Fruit fly (Drosophila melanogaster): Measurements from ENCODE around the gene robl37BC.

Gene robl37BC

DNA sequence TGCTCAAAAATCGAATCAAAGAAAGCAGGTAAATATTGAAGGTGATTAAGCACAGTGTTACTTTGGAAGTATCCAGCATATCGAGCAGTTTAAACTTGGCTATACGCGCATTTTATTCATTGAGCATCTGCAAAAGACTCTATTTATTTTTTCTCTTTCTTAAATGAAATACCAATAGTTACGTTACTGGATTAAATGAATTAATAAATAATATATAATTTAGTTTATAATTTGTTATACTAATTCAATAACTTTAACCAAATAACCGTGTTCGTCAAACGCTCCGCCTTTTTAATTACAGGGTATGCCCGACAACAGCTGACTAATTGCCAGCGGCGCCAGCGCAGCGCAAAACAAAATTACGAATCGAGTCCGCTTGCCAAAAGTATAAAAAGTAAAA is 43.8 kb upstream of the robl37BC start (continued):
- TF ChIP-seq CG10267 (tag; optimal IDR thresholded peaks at IDR 0.05), result peak; percentile 3
- 0 out of 2 replicates have a peak, but pooled peaks have one; percentile 37 for TF ChIP-seq NFAT (GFP tag; IDR thresholded peaks at IDR 0.05)
- no peak for TF ChIP-seq gcm (GFP tag; optimal IDR thresholded peaks at IDR 0.05)
- TF ChIP-seq CG8765 (GFP tag; IDR thresholded peaks at IDR 0.05), result no peak
- no peak for TF ChIP-seq jigr1 (GFP tag; IDR thresholded peaks at IDR 0.05)
- TF ChIP-seq CG33213 (GFP tag; optimal IDR thresholded peaks at IDR 0.05), result no peak
- no peak for TF ChIP-seq CG17186 (GFP tag; optimal IDR thresholded peaks at IDR 0.05)
- no peak for TF ChIP-seq CG16779 (GFP tag; IDR thresholded peaks at IDR 0.05)
- TF ChIP-seq yki (optimal IDR thresholded peaks at IDR 0.05), result no peak
- TF ChIP-seq CTCF (GFP tag; optimal IDR thresholded peaks at IDR 0.05), result no peak
- peak; percentile 52 for TF ChIP-seq BtbVII (GFP tag; optimal IDR thresholded peaks at IDR 0.05)
- TF ChIP-seq tup (GFP tag; optimal IDR thresholded peaks at IDR 0.05), result no peak
- no peak for TF ChIP-seq org-1 (GFP tag; optimal IDR thresholded peaks at IDR 0.05)
- no peak for TF ChIP-seq maf-S (GFP tag; optimal IDR thresholded peaks at IDR 0.05)
- TF ChIP-seq CHES-1-like (GFP tag; optimal IDR thresholded peaks at IDR 0.05), result no peak
- TF ChIP-seq Myb (GFP tag; optimal IDR thresholded peaks at IDR 0.05), result no peak
- TF ChIP-seq CG16813 (GFP tag; IDR thresholded peaks at IDR 0.05; ENCODE audit: partially characterized antibody), result no peak
- TF ChIP-seq bbx (GFP tag; IDR thresholded peaks at IDR 0.05; ENCODE audit: partially characterized antibody), result no peak
- no peak for TF ChIP-seq CG15073 (GFP tag; optimal IDR thresholded peaks at IDR 0.05)
- no peak for TF ChIP-seq seq (GFP tag; IDR thresholded peaks at IDR 0.05)
- TF ChIP-seq CG18476 (GFP tag; optimal IDR thresholded peaks at IDR 0.05), result no peak
- TF ChIP-seq CG7963 (GFP tag; IDR thresholded peaks at IDR 0.05; ENCODE audit: partially characterized antibody), result no peak
- peak; percentile 62 for TF ChIP-seq CG31224 (GFP tag; IDR thresholded peaks at IDR 0.05)
- no peak for TF ChIP-seq Jarid2 (GFP tag; optimal IDR thresholded peaks at IDR 0.05)
- no peak for TF ChIP-seq mam (GFP tag; optimal IDR thresholded peaks at IDR 0.05)
- TF ChIP-seq pita (GFP tag; optimal IDR thresholded peaks at IDR 0.05), result no peak
- TF ChIP-seq grn (GFP tag; optimal IDR thresholded peaks at IDR 0.05), result no peak
- no peak for TF ChIP-seq Max (GFP tag; optimal IDR thresholded peaks at IDR 0.05)
- peak; percentile 78 for TF ChIP-seq slbo (GFP tag; IDR thresholded peaks at IDR 0.05)
- 0 out of 2 replicates have a peak, but pooled peaks have one; percentile 12 for TF ChIP-seq cas (GFP tag; IDR thresholded peaks at IDR 0.05)
- TF ChIP-seq unc-4 (GFP tag; IDR thresholded peaks at IDR 0.05; ENCODE audit: partially characterized antibody), result no peak
- peak; percentile 33 for TF ChIP-seq Abd-B (GFP tag; optimal IDR thresholded peaks at IDR 0.05)
- TF ChIP-seq dysf (GFP tag; IDR thresholded peaks at IDR 0.05), result peak; percentile 64; the same call in 2 of the 3 replicates
- TF ChIP-seq Optix (GFP tag; IDR thresholded peaks at IDR 0.05), result no peak
- no peak for TF ChIP-seq z (GFP tag; IDR thresholded peaks at IDR 0.05)
- no peak for TF ChIP-seq trem (tag; optimal IDR thresholded peaks at IDR 0.05)
- no peak for TF ChIP-seq aop (GFP tag; IDR thresholded peaks at IDR 0.05)
- no peak for TF ChIP-seq CG6175 (GFP tag; IDR thresholded peaks at IDR 0.05)
- no peak for TF ChIP-seq emc (GFP tag; optimal IDR thresholded peaks at IDR 0.05)
- no peak for TF ChIP-seq en (GFP tag; optimal IDR thresholded peaks at IDR 0.05)
- no peak for TF ChIP-seq CG4282 (GFP tag; optimal IDR thresholded peaks at IDR 0.05)
- TF ChIP-seq CG17385 (GFP tag; optimal IDR thresholded peaks at IDR 0.05), result no peak
- no peak for TF ChIP-seq CG10654 (GFP tag; optimal IDR thresholded peaks at IDR 0.05)
- TF ChIP-seq ab (GFP tag; optimal IDR thresholded peaks at IDR 0.05), result no peak
- TF ChIP-seq slp2 (GFP tag; optimal IDR thresholded peaks at IDR 0.05), result no peak
- TF ChIP-seq jumu (GFP tag; optimal IDR thresholded peaks at IDR 0.05), result no peak
- no peak for TF ChIP-seq CG1792 (GFP tag; optimal IDR thresholded peaks at IDR 0.05)
- TF ChIP-seq CG6683 (GFP tag; optimal IDR thresholded peaks at IDR 0.05), result peak; percentile 37
- TF ChIP-seq danr (GFP tag; IDR thresholded peaks at IDR 0.05), result peak; percentile 40; the same call in 1 of the 2 replicates
- TF ChIP-seq CG3995 (GFP tag; optimal IDR thresholded peaks at IDR 0.05), result no peak
- TF ChIP-seq CG10431 (GFP tag; optimal IDR thresholded peaks at IDR 0.05), result no peak
- TF ChIP-seq CG11093 (GFP tag; IDR thresholded peaks at IDR 0.05), result no peak
- no peak for TF ChIP-seq tll (GFP tag; optimal IDR thresholded peaks at IDR 0.05)

Data from whole organism, embryonic.